Worm (Caenorhabditis elegans): Measurements from ENCODE around the gene txt-5.

- TF ChIP-seq nfya-1 (tag; optimal IDR thresholded peaks at IDR 0.05; ENCODE audit: insufficient read depth): no peak
- TF ChIP-seq pqm-1 (tag; optimal IDR thresholded peaks at IDR 0.05): no peak
- no peak for TF ChIP-seq ama-1 (optimal IDR thresholded peaks at IDR 0.05)
- TF ChIP-seq zag-1 (tag; optimal IDR thresholded peaks at IDR 0.05): no peak
- TF ChIP-seq skn-1 (tag; optimal IDR thresholded peaks at IDR 0.05): no peak
- no peak for TF ChIP-seq nhr-237 (tag; optimal IDR thresholded peaks at IDR 0.05)
- no peak for TF ChIP-seq nhr-76 (tag; optimal IDR thresholded peaks at IDR 0.05)
- no peak for TF ChIP-seq nhr-43 (tag; optimal IDR thresholded peaks at IDR 0.05; ENCODE audit: poor library complexity, severe bottlenecking)
- TF ChIP-seq pha-4 (tag; optimal IDR thresholded peaks at IDR 0.05): no peak
- TF ChIP-seq aly-2 (tag; optimal IDR thresholded peaks at IDR 0.05): no peak
These were observed 33.4 kb downstream of the txt-5 start for ce11 chrV:7803563-7803962.

Measured in whole organism, L3 larva.